Fruit fly (Drosophila melanogaster) whole organism, adult: ENCODE results near the gene Ir94d.

ENCODE experiments used
- CG11617 ChIP-seq: fragments of 200-800 bp; sonication (Bioruptor generic); optimal IDR thresholded peaks from 2 replicates; lab custom pipeline; 2017; ENCODE audit warnings: mild to moderate bottlenecking, missing biosample characterization, missing genetic modification reagents, missing genetic modification characterization
- CG12768 ChIP-seq: fragments of 200-800 bp; sonication (Bioruptor generic); optimal IDR thresholded peaks from 2 replicates; lab custom pipeline; 2017; ENCODE audit warnings: missing biosample characterization, missing genetic modification characterization, mild to moderate bottlenecking, moderate library complexity, missing genetic modification reagents
- CG14711 ChIP-seq: fragments of 200-800 bp; sonication (Bioruptor generic); optimal IDR thresholded peaks from 2 replicates; lab custom pipeline; 2018; ENCODE audit warnings: missing biosample characterization, mild to moderate bottlenecking, missing genetic modification characterization, moderate library complexity
- CG1620 ChIP-seq: fragments of 200-800 bp; sonication (Bioruptor generic); optimal IDR thresholded peaks from 2 replicates; lab custom pipeline; 2016; ENCODE audit warnings: missing biosample characterization, missing genetic modification characterization
- CG33017 ChIP-seq: fragments of 200-800 bp; sonication (Bioruptor generic); optimal IDR thresholded peaks from 2 replicates; lab custom pipeline; 2018; ENCODE audit warnings: missing biosample characterization, mild to moderate bottlenecking, missing genetic modification characterization, moderate library complexity
- CG5204 ChIP-seq: fragments of 200-800 bp; sonication (Bioruptor generic); optimal IDR thresholded peaks from 2 replicates; lab custom pipeline; 2016; ENCODE audit warnings: missing biosample characterization, missing genetic modification characterization
- CG7045 ChIP-seq: fragments of 200-800 bp; sonication (Bioruptor generic); optimal IDR thresholded peaks from 2 replicates; lab custom pipeline; 2017; ENCODE audit warnings: missing biosample characterization, mild to moderate bottlenecking, missing genetic modification characterization
- CG7101 ChIP-seq: fragments of 200-800 bp; sonication (Bioruptor generic); optimal IDR thresholded peaks from 2 replicates; lab custom pipeline; 2018; ENCODE audit warnings: missing biosample characterization, mild to moderate bottlenecking, missing genetic modification characterization, moderate library complexity
- Clk ChIP-seq: fragments of 200-800 bp; sonication (Bioruptor generic); optimal IDR thresholded peaks from 2 replicates; lab custom pipeline; 2017; ENCODE audit warnings: missing biosample characterization, missing genetic modification characterization
- Crg-1 ChIP-seq: fragments of 200-800 bp; sonication (Bioruptor generic); optimal IDR thresholded peaks from 2 replicates; lab custom pipeline; 2016; ENCODE audit warnings: missing biosample characterization, missing genetic modification characterization
- Hr96 ChIP-seq: fragments of 200-800 bp; sonication (Bioruptor generic); optimal IDR thresholded peaks from 2 replicates; lab custom pipeline; 2016; ENCODE audit warnings: missing biosample characterization, missing genetic modification characterization
- Mnt ChIP-seq: fragments of 200-800 bp; sonication (Bioruptor generic); optimal IDR thresholded peaks from 2 replicates; lab custom pipeline; 2016; ENCODE audit warnings: missing biosample characterization, mild to moderate bottlenecking, missing genetic modification characterization
- bab1 ChIP-seq: fragments of 200-800 bp; sonication (Bioruptor generic); optimal IDR thresholded peaks from 3 replicates; lab custom pipeline; 2019; ENCODE audit warnings: missing biosample characterization, mild to moderate bottlenecking, missing genetic modification characterization, moderate library complexity
- cic ChIP-seq: fragments of 200-800 bp; sonication (Bioruptor generic); optimal IDR thresholded peaks from 2 replicates; lab custom pipeline; 2017; ENCODE audit warnings: missing biosample characterization, mild to moderate bottlenecking, missing genetic modification characterization, moderate library complexity
- cnc ChIP-seq, 2 experiments: fragments of >200 bp; optimal IDR thresholded peaks; 2 replicates each; lab custom pipeline; 2017
- kay ChIP-seq: fragments of 200-800 bp; sonication (Bioruptor generic); peaks from one replicate; lab custom pipeline; 2016; ENCODE audit warnings: missing biosample characterization, missing genetic modification characterization, borderline replicate concordance
- ovo ChIP-seq: fragments of 200-800 bp; sonication (Bioruptor generic); optimal IDR thresholded peaks from 2 replicates; lab custom pipeline; 2016; ENCODE audit warnings: missing biosample characterization, missing genetic modification characterization
- pad ChIP-seq: fragments of 200-800 bp; sonication (Bioruptor generic); optimal IDR thresholded peaks from 3 replicates; lab custom pipeline; 2017; ENCODE audit warnings: missing biosample characterization, missing genetic modification characterization, mild to moderate bottlenecking, moderate library complexity, missing genetic modification reagents
- tj ChIP-seq: fragments of 200-800 bp; sonication (Bioruptor generic); optimal IDR thresholded peaks from 3 replicates; lab custom pipeline; 2017; ENCODE audit warnings: missing biosample characterization, mild to moderate bottlenecking, missing genetic modification characterization, moderate library complexity
- toe ChIP-seq: fragments of 200-800 bp; sonication (Bioruptor generic); optimal IDR thresholded peaks from 2 replicates; lab custom pipeline; 2016; ENCODE audit warnings: missing biosample characterization, missing genetic modification characterization

Ir94d gene

DNA sequence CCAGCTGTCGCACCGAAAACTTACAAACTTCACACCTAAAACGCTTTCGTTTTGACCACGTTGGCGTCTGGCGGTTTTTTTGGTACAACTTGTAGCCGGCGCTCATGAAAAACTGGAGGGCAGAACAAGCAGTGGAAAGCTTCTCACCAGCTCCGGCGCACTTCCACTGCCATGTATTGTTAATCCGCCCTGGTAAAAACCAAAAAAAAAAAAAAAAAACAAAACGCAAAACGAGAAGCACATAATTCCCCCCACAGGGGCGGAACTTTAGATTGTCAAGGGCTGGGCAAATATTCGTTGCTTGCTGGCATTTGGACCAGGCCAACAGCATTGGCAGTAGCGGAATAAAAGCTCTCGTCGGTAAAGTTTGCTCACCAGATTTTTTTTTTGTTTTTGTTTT is 28.3 kb upstream of the Ir94d start:
- TF ChIP-seq Clk (GFP tag; lab: Kevin White, UChicago) (no peak), CG1620 (peak; percentile 65), tj (GFP tag; lab: Kevin White, UChicago) (peak; percentile 67), CG12768 (GFP tag; lab: Kevin White, UChicago) (peak; percentile 88), Crg-1 (GFP tag; lab: Kevin White, UChicago) (peak; percentile 47), toe (GFP tag; lab: Kevin White, UChicago) (peak; percentile 77), CG7101 (tag; lab: Kevin White, UChicago) (no peak), bab1 (peak; percentile 6), CG14711 (tag; lab: Kevin White, UChicago) (no peak), cic (GFP tag; lab: Kevin White, UChicago) (peak; percentile 79), pad (GFP tag; lab: Kevin White, UChicago) (peak; percentile 26), cnc (optimal IDR thresholded peaks at IDR 0.05; lab: Kevin White, UChicago) (no peak), CG5204 (GFP tag; lab: Kevin White, UChicago) (peak; percentile 73), CG33017 (tag; lab: Kevin White, UChicago) (peak; percentile 70), CG7045 (GFP tag; lab: Kevin White, UChicago) (peak; percentile 86), Mnt (GFP tag; lab: Kevin White, UChicago) (peak; percentile 56), Hr96 (GFP tag; lab: Kevin White, UChicago) (peak; percentile 89), ovo (GFP tag; lab: Kevin White, UChicago) (peak; percentile 59), kay (GFP tag; lab: Kevin White, UChicago) (no peak), CG11617 (GFP tag; lab: Kevin White, UChicago) (peak; percentile 72)

dm6 chr3R:23377288-23377687 is 25.3 kb upstream of the Ir94d start:
- TF ChIP-seq pad (GFP tag; lab: Kevin White, UChicago) (no peak), toe (GFP tag; lab: Kevin White, UChicago) (no peak), ovo (GFP tag; lab: Kevin White, UChicago) (no peak), CG1620 (no peak), CG11617 (GFP tag; lab: Kevin White, UChicago) (no peak), CG14711 (tag; lab: Kevin White, UChicago) (no peak), Crg-1 (GFP tag; lab: Kevin White, UChicago) (no peak), CG33017 (tag; lab: Kevin White, UChicago) (no peak), cnc (optimal IDR thresholded peaks at IDR 0.05; lab: Kevin White, UChicago) (no peak), kay (GFP tag; lab: Kevin White, UChicago) (no peak), Hr96 (GFP tag; lab: Kevin White, UChicago) (no peak), bab1 (no peak), Mnt (GFP tag; lab: Kevin White, UChicago) (no peak), Clk (GFP tag; lab: Kevin White, UChicago) (no peak)

DNA sequence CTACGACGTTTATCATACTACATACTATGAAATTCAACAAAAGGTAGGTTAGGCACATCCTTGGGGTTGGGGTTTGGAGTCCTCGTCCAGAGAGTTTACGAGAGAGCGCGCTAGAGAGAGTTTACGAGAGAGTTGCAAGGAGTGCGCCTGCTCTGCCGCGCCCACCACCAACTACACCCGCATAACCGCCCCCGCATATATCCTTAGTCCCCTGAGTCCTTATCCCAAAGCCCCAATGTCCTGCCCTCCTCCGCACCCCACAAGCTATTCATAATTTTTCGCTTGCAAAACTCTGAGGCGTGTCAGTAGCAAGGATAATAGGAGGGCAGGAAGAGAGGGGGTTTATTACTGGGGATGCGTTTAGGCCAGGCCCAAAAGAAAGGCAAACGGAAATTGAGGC is 18.9 kb upstream of the Ir94d start:
- TF ChIP-seq pad (GFP tag; lab: Kevin White, UChicago) (no peak), kay (GFP tag; lab: Kevin White, UChicago) (no peak), Crg-1 (GFP tag; lab: Kevin White, UChicago) (no peak), CG7101 (tag; lab: Kevin White, UChicago) (no peak), Mnt (GFP tag; lab: Kevin White, UChicago) (no peak), bab1 (no peak), Hr96 (GFP tag; lab: Kevin White, UChicago) (no peak), CG33017 (tag; lab: Kevin White, UChicago) (no peak), cic (GFP tag; lab: Kevin White, UChicago) (no peak)

DNA sequence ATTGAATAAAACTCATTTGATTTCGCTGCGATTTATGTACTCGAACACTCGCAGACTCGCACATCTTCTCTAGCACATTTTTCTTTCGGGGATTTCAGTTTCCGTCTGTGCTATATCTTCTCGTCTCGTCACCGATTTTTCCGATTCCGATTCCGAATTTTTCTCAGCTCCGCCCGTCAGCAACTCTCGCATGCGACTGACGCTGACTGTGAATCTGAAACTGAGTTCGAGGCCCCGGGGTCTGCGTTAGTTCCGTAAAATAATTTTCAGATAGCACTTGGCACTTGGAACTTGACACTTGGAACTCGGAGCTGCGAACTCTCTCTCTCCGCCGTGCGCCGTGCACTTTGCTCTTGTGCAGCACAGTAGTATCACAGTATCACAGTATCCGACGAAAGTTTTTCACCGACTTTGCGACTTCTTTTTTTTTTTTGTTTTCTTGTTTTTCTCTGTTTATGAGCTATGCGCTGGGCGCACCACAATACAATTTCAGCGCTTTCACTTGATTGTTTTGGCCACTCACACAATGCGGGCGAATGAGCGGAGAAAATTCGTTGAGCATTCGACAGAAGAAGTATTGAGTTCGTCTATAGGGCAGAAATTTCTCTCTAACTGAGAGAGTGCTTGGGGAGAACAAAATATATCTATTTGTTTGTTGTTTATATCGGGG is 17.9 kb upstream of the Ir94d start, which contains the start of gene CG4393:
CG4393 (minus strand) TSS at position 187 of the 670 bp plus-strand sequence.
- TF ChIP-seq Hr96 (GFP tag; lab: Kevin White, UChicago): peak; percentile 16
- TF ChIP-seq toe (GFP tag; lab: Kevin White, UChicago): no peak
- peak; percentile 7 for TF ChIP-seq Mnt (GFP tag; lab: Kevin White, UChicago)
- TF ChIP-seq tj (GFP tag; lab: Kevin White, UChicago): no peak
- no peak for TF ChIP-seq cnc (optimal IDR thresholded peaks at IDR 0.05; lab: Kevin White, UChicago)
- no peak for TF ChIP-seq CG14711 (tag; lab: Kevin White, UChicago)
- TF ChIP-seq ovo (GFP tag; lab: Kevin White, UChicago): no peak
- no peak for TF ChIP-seq CG33017 (tag; lab: Kevin White, UChicago)
- TF ChIP-seq Clk (GFP tag; lab: Kevin White, UChicago): peak; percentile 40
- TF ChIP-seq CG12768 (GFP tag; lab: Kevin White, UChicago): peak; percentile 94
- TF ChIP-seq bab1: no peak
- TF ChIP-seq CG7101 (tag; lab: Kevin White, UChicago): no peak
- TF ChIP-seq Crg-1 (GFP tag; lab: Kevin White, UChicago): no peak
- peak; percentile 6 for TF ChIP-seq CG7045 (GFP tag; lab: Kevin White, UChicago)
- TF ChIP-seq cic (GFP tag; lab: Kevin White, UChicago): no peak
- TF ChIP-seq CG1620: no peak
- TF ChIP-seq CG5204 (GFP tag; lab: Kevin White, UChicago): peak; percentile 51
- TF ChIP-seq CG11617 (GFP tag; lab: Kevin White, UChicago): peak; percentile 14
- TF ChIP-seq pad (GFP tag; lab: Kevin White, UChicago): no peak
- peak; percentile 50 for TF ChIP-seq kay (GFP tag; lab: Kevin White, UChicago)

- TF ChIP-seq CG7101 (tag; lab: Kevin White, UChicago) (peak; percentile 18), CG14711 (tag; lab: Kevin White, UChicago) (no peak), Hr96 (GFP tag; lab: Kevin White, UChicago) (no peak), ovo (GFP tag; lab: Kevin White, UChicago) (no peak), cnc (optimal IDR thresholded peaks at IDR 0.05; lab: Kevin White, UChicago) (no peak), pad (GFP tag; lab: Kevin White, UChicago) (peak; percentile 12), CG12768 (GFP tag; lab: Kevin White, UChicago) (no peak), Crg-1 (GFP tag; lab: Kevin White, UChicago) (no peak), cic (GFP tag; lab: Kevin White, UChicago) (peak; percentile 86), CG33017 (tag; lab: Kevin White, UChicago) (peak; percentile 49), kay (GFP tag; lab: Kevin White, UChicago) (peak; percentile 97)
Observed at dm6 chr3R:23386021-23386457, 16.6 kb upstream of the Ir94d start.
